Worm (Caenorhabditis elegans): ENCODE measurements around the gene best-19.
A peak's percentile ranks its signal among the peaks of the same experiment; 100 is the strongest.

- no peak for TF ChIP-seq lsy-2 (tag; optimal IDR thresholded peaks at IDR 0.05)
- no peak for TF ChIP-seq ham-2 (GFP tag; optimal IDR thresholded peaks at IDR 0.05)
- TF ChIP-seq elt-1 (tag; optimal IDR thresholded peaks at IDR 0.05; ENCODE audit: borderline replicate concordance, insufficient read depth) = no peak
- no peak for TF ChIP-seq drap-1 (GFP tag; optimal IDR thresholded peaks at IDR 0.05)
- no peak for TF ChIP-seq mep-1 (tag; optimal IDR thresholded peaks at IDR 0.05)
- no peak for TF ChIP-seq nhr-237 (tag; optimal IDR thresholded peaks at IDR 0.05)
- TF ChIP-seq unc-62 (GFP tag; optimal IDR thresholded peaks at IDR 0.05) = no peak
- no peak for TF ChIP-seq ceh-83 (GFP tag; optimal IDR thresholded peaks at IDR 0.05)
- peak; percentile 7 for TF ChIP-seq elt-3 (tag; optimal IDR thresholded peaks at IDR 0.05)
Measured at ce11 chrIV:247494-247893, 36.0 kb upstream of the best-19 start.
